Worm (Caenorhabditis elegans) whole organism, L1 larva: ENCODE measurements around the gene ZC53.1.

ENCODE experiments used
- C16A3.4 ChIP-seq: fragments of 150-350 bp; optimal IDR thresholded peaks from 2 replicates; lab custom pipeline; 2014; ENCODE audit warnings: missing biosample characterization, missing genetic modification characterization
- C34B4.2 ChIP-seq: sonication (generic microtip); optimal IDR thresholded peaks from 2 replicates; lab custom pipeline; 2017; ENCODE audit warnings: mild to moderate bottlenecking, missing genetic modification characterization, missing compliant biosample characterization
- Y116A8C.19 ChIP-seq: sonication (generic microtip); optimal IDR thresholded peaks from 2 replicates; lab custom pipeline; 2016; ENCODE audit warnings: missing compliant biosample characterization, missing genetic modification characterization, borderline replicate concordance
- aha-1 ChIP-seq: fragments of 150-350 bp; optimal IDR thresholded peaks from 2 replicates; lab custom pipeline; 2014; ENCODE audit warnings: missing biosample characterization, missing genetic modification characterization
- alr-1 ChIP-seq: fragments of 200-800 bp; sonication (Bioruptor generic); optimal IDR thresholded peaks from 2 replicates; lab custom pipeline; 2018; ENCODE audit warnings: borderline replicate concordance, mild to moderate bottlenecking, missing genetic modification characterization, missing compliant biosample characterization
- blmp-1 ChIP-seq: fragments of 150-350 bp; optimal IDR thresholded peaks from 2 replicates; lab custom pipeline; 2014; ENCODE audit warnings: missing biosample characterization, missing genetic modification characterization
- ceh-63 ChIP-seq: fragments of 200-800 bp; sonication (Bioruptor generic); optimal IDR thresholded peaks from 2 replicates; lab custom pipeline; 2018; ENCODE audit warnings: mild to moderate bottlenecking, missing genetic modification characterization, missing compliant biosample characterization
- ceh-8 ChIP-seq: fragments of 200-800 bp; sonication (Bioruptor generic); optimal IDR thresholded peaks from 2 replicates; lab custom pipeline; 2018; ENCODE audit warnings: mild to moderate bottlenecking, missing genetic modification characterization, moderate library complexity, missing compliant biosample characterization
- ceh-82 ChIP-seq, 3 experiments: fragments of 150-350 bp in 1 of 3; sonication (generic microtip) in 2 of 3; optimal IDR thresholded peaks; 2 replicates each; lab custom pipeline; 2014 to 2017; ENCODE audit warnings: missing biosample characterization in 3 of 3, missing genetic modification characterization in 3 of 3
- ceh-88 ChIP-seq: fragments of 200-800 bp; sonication (Bioruptor generic); IDR thresholded peaks from 2 replicates; pipeline ENCODE4 v1.3.6; 2022; ENCODE audit warnings: missing genetic modification characterization, missing compliant biosample characterization
- dpl-1 ChIP-seq, 3 experiments: fragments of 150-350 bp in 2 of 3; sonication (generic microtip) in 1 of 3; optimal IDR thresholded peaks; 2 replicates each; lab custom pipeline; 2014 to 2017; ENCODE audit warnings: missing biosample characterization in 3 of 3, missing genetic modification characterization in 3 of 3, missing genetic modification reagents in 3 of 3
- dsc-1 ChIP-seq: sonication (generic microtip); optimal IDR thresholded peaks from 2 replicates; lab custom pipeline; 2016; ENCODE audit warnings: mild to moderate bottlenecking, missing genetic modification characterization, missing compliant biosample characterization
- efl-1 ChIP-seq, 4 experiments: fragments of 150-350 bp; optimal IDR thresholded peaks in 3 of 4; peaks in 1 of 4; 1 replicate in 1 of 4; 2 replicates in 3 of 4; lab custom pipeline; 2014; ENCODE audit warnings: missing biosample characterization in 2 of 4, missing genetic modification characterization in 2 of 4, missing genetic modification reagents in 2 of 4
- efl-3 ChIP-seq: fragments of 200-800 bp; sonication (Bioruptor generic); optimal IDR thresholded peaks from 2 replicates; lab custom pipeline; 2018; ENCODE audit warnings: mild to moderate bottlenecking, missing genetic modification characterization, missing compliant biosample characterization
- egl-13 ChIP-seq: sonication (generic microtip); optimal IDR thresholded peaks from 2 replicates; lab custom pipeline; 2016; ENCODE audit warnings: missing genotype, missing genetic modification reagents, missing genetic modification characterization, missing compliant biosample characterization
- elt-2 ChIP-seq: sonication (generic microtip); optimal IDR thresholded peaks from 2 replicates; lab custom pipeline; 2016; ENCODE audit warnings: missing genetic modification characterization, mild to moderate bottlenecking, inconsistent platforms, missing compliant biosample characterization, missing genetic modification reagents
- elt-3 ChIP-seq, 6 experiments: fragments of 150-350 bp in 1 of 6; sonication (generic microtip); optimal IDR thresholded peaks; 2 replicates each; lab custom pipeline; 2017 to 2018; ENCODE audit warnings: missing biosample characterization in 6 of 6, missing genetic modification characterization in 6 of 6, inconsistent platforms in 1 of 6
- ets-5 ChIP-seq: fragments of 200-800 bp; sonication (Bioruptor generic); IDR thresholded peaks from 2 replicates; pipeline ENCODE4 v1.3.6; 2022; ENCODE audit warnings: missing genetic modification characterization, missing compliant biosample characterization
- fkh-10 ChIP-seq: sonication (generic microtip); optimal IDR thresholded peaks from 2 replicates; lab custom pipeline; 2017; ENCODE audit warnings: missing biosample characterization, missing genetic modification reagents, missing genetic modification characterization
- fkh-4 ChIP-seq: sonication (generic microtip); optimal IDR thresholded peaks from 2 replicates; lab custom pipeline; 2016; ENCODE audit warnings: missing compliant biosample characterization, missing genetic modification characterization, borderline replicate concordance
- fkh-8 ChIP-seq: sonication (generic microtip); optimal IDR thresholded peaks from 2 replicates; lab custom pipeline; 2016; ENCODE audit warnings: mild to moderate bottlenecking, missing genetic modification characterization, missing compliant biosample characterization
- grh-1 ChIP-seq: fragments of 200-800 bp; sonication (Bioruptor generic); IDR thresholded peaks from 2 replicates; pipeline ENCODE4 v1.3.6; 2022; ENCODE audit warnings: missing genetic modification reagents, missing genetic modification characterization, missing compliant biosample characterization
- hlh-17 ChIP-seq: fragments of 200-800 bp; sonication (Bioruptor generic); optimal IDR thresholded peaks from 2 replicates; lab custom pipeline; 2018; ENCODE audit warnings: missing genetic modification characterization, mild to moderate bottlenecking, missing compliant biosample characterization, moderate library complexity, borderline replicate concordance
- hlh-4 ChIP-seq: sonication (generic microtip); optimal IDR thresholded peaks from 2 replicates; lab custom pipeline; 2016; ENCODE audit warnings: mild to moderate bottlenecking, missing genetic modification characterization, missing compliant biosample characterization
- irx-1 ChIP-seq: sonication (generic microtip); optimal IDR thresholded peaks from 2 replicates; lab custom pipeline; 2016; ENCODE audit warnings: missing genetic modification characterization, missing compliant biosample characterization
- jun-1 ChIP-seq: fragments of 150-350 bp; optimal IDR thresholded peaks from 2 replicates; lab custom pipeline; 2014; ENCODE audit warnings: missing biosample characterization, missing genetic modification reagents, missing genetic modification characterization
- lin-14 ChIP-seq: fragments of 200-800 bp; sonication (Bioruptor generic); optimal IDR thresholded peaks from 2 replicates; lab custom pipeline; 2018; ENCODE audit warnings: mild to moderate bottlenecking, missing genetic modification characterization, moderate library complexity, missing compliant biosample characterization
- lsy-2 ChIP-seq, 2 experiments: fragments of 150-350 bp; optimal IDR thresholded peaks; 2 replicates each; lab custom pipeline; 2014; ENCODE audit warnings: missing biosample characterization in 2 of 2, missing genetic modification characterization in 2 of 2
- mdl-1 ChIP-seq, 2 experiments: fragments of 150-350 bp; optimal IDR thresholded peaks; 2 replicates each; lab custom pipeline; 2014 to 2017; ENCODE audit warnings: missing biosample characterization in 2 of 2, missing genetic modification characterization in 2 of 2, inconsistent platforms in 1 of 2
- nhr-11 ChIP-seq: fragments of 150-350 bp; optimal IDR thresholded peaks from 2 replicates; lab custom pipeline; 2014; ENCODE audit warnings: missing biosample characterization, missing genetic modification characterization
- nhr-237 ChIP-seq: fragments of 150-350 bp; optimal IDR thresholded peaks from 2 replicates; lab custom pipeline; 2014; ENCODE audit warnings: missing biosample characterization, missing genetic modification characterization
- nhr-28 ChIP-seq: fragments of 150-350 bp; optimal IDR thresholded peaks from 2 replicates; lab custom pipeline; 2014; ENCODE audit warnings: missing biosample characterization, missing genetic modification characterization
- nhr-47 ChIP-seq: sonication (generic microtip); optimal IDR thresholded peaks from 2 replicates; lab custom pipeline; 2016; ENCODE audit warnings: mild to moderate bottlenecking, missing genetic modification characterization, moderate library complexity, missing compliant biosample characterization
- nhr-76 ChIP-seq: sonication (generic microtip); optimal IDR thresholded peaks from 2 replicates; lab custom pipeline; 2017; ENCODE audit warnings: missing biosample characterization, missing genetic modification characterization
- pag-3 ChIP-seq: sonication (generic microtip); optimal IDR thresholded peaks from 2 replicates; lab custom pipeline; 2017; ENCODE audit warnings: missing genetic modification characterization, mild to moderate bottlenecking, missing compliant biosample characterization, antibody characterized with exemption, borderline replicate concordance; ENCODE audit not compliant: insufficient read depth
- pax-3 ChIP-seq: fragments of 200-800 bp; sonication (Bioruptor generic); optimal IDR thresholded peaks from 2 replicates; lab custom pipeline; 2018; ENCODE audit warnings: mild to moderate bottlenecking, missing genetic modification characterization, moderate library complexity, missing compliant biosample characterization
- pqm-1 ChIP-seq: sonication (generic microtip); optimal IDR thresholded peaks from 3 replicates; lab custom pipeline; 2017; ENCODE audit warnings: missing biosample characterization, missing genetic modification characterization
- rnt-1 ChIP-seq: sonication (generic microtip); optimal IDR thresholded peaks from 2 replicates; lab custom pipeline; 2016; ENCODE audit warnings: mild to moderate bottlenecking, missing genetic modification characterization, moderate library complexity, missing compliant biosample characterization
- snu-23 ChIP-seq: sonication (generic microtip); optimal IDR thresholded peaks from 2 replicates; lab custom pipeline; 2016; ENCODE audit warnings: missing genetic modification characterization, missing compliant biosample characterization
- sox-4 ChIP-seq: sonication (generic microtip); optimal IDR thresholded peaks from 2 replicates; lab custom pipeline; 2016; ENCODE audit warnings: missing genetic modification characterization, missing compliant biosample characterization
- sup-37 ChIP-seq: fragments of 200-800 bp; sonication (Bioruptor generic); optimal IDR thresholded peaks from 2 replicates; lab custom pipeline; 2018; ENCODE audit warnings: mild to moderate bottlenecking, missing genetic modification characterization, missing compliant biosample characterization
- tbx-2 ChIP-seq: sonication (generic microtip); optimal IDR thresholded peaks from 2 replicates; lab custom pipeline; 2016; ENCODE audit warnings: missing genetic modification characterization, missing compliant biosample characterization
- unc-30 ChIP-seq: sonication (generic microtip); optimal IDR thresholded peaks from 2 replicates; lab custom pipeline; 2017; ENCODE audit warnings: missing biosample characterization, missing genetic modification characterization
- unc-86 ChIP-seq: sonication (generic microtip); optimal IDR thresholded peaks from 2 replicates; lab custom pipeline; 2016; ENCODE audit warnings: missing genetic modification characterization, missing compliant biosample characterization
- unc-98 ChIP-seq: fragments of 200-800 bp; sonication (Bioruptor generic); IDR thresholded peaks from 2 replicates; pipeline ENCODE4 v1.3.6; 2022; ENCODE audit warnings: missing genetic modification characterization, missing compliant biosample characterization
- vab-15 ChIP-seq: sonication (generic microtip); optimal IDR thresholded peaks from 2 replicates; lab custom pipeline; 2017; ENCODE audit warnings: missing genotype, mild to moderate bottlenecking, missing genetic modification characterization, missing compliant biosample characterization
- xbp-1 ChIP-seq: sonication (generic microtip); optimal IDR thresholded peaks from 2 replicates; lab custom pipeline; 2016; ENCODE audit warnings: missing genetic modification characterization, missing compliant biosample characterization
- zag-1 ChIP-seq: fragments of 150-350 bp; optimal IDR thresholded peaks from 2 replicates; lab custom pipeline; 2014; ENCODE audit warnings: missing biosample characterization, missing genetic modification characterization
- ztf-11 ChIP-seq, 2 experiments: sonication (generic microtip); optimal IDR thresholded peaks; 2 replicates each; lab custom pipeline; 2016 to 2017; ENCODE audit warnings: missing genetic modification characterization in 2 of 2, missing biosample characterization in 1 of 2, missing compliant biosample characterization in 1 of 2

Gene ZC53.1

DNA sequence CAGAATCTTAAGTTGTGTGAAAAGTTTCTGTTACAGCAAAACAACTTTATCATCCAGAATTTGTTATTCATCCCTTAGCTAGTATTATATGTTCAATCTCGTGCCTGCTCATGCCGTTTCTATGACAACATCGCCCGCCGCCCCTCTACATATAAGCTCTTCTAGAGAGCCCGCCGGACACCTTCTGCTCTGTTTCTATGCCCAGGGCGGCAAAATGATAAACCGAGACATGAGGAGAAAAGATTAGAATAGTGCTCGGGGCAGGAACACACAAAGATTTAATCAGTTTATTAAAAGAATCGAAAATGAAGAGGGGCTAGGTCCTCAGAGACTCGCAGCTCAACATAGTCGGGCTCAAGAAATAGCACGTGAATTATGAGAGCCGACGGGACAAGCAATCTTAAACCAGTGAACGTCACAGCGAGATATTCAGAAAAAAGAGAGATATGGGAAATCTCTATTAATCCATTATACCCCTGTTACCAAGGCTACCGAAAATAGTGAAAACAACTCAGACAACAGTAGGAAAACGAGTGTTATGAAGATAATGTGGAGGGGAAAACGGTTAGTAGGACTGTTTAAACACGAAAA lies 24.6 kb downstream of the ZC53.1 start (continued):
- TF ChIP-seq efl-3, result no peak
- peak; percentile 47 for TF ChIP-seq xbp-1 (tag; lab: Kevin White, UChicago)
- TF ChIP-seq hlh-4 (tag; lab: Kevin White, UChicago), result no peak
- peak in 1 of 2 experiments; percentile 2 for TF ChIP-seq mdl-1 (tag; optimal IDR thresholded peaks at IDR 0.05; lab: Kevin White, UChicago)
- peak; percentile 76 for TF ChIP-seq egl-13
- peak; percentile 93 for TF ChIP-seq dsc-1 (tag; lab: Kevin White, UChicago)
- TF ChIP-seq unc-30 (tag; lab: Kevin White, UChicago), result no peak
- TF ChIP-seq lin-14 (GFP tag; lab: Kevin White, UChicago), result no peak
- peak; percentile 44 for TF ChIP-seq C16A3.4 (tag; lab: Kevin White, UChicago)
- TF ChIP-seq elt-3 (tag; optimal IDR thresholded peaks at IDR 0.05; lab: Kevin White, UChicago), result no peak
- TF ChIP-seq nhr-76 (tag; lab: Kevin White, UChicago), result no peak
- peak; percentile 83 for TF ChIP-seq snu-23 (GFP tag; lab: Kevin White, UChicago)
- no peak for TF ChIP-seq nhr-28
- TF ChIP-seq tbx-2 (tag; lab: Kevin White, UChicago), result peak; percentile 58
- TF ChIP-seq sox-4 (tag; lab: Kevin White, UChicago), result peak; percentile 88
- no peak for TF ChIP-seq pag-3
- TF ChIP-seq aha-1 (tag; lab: Kevin White, UChicago), result no peak
- peak; percentile 29 for TF ChIP-seq unc-86 (tag; lab: Kevin White, UChicago)
- no peak for TF ChIP-seq nhr-237 (tag; lab: Kevin White, UChicago)
- TF ChIP-seq nhr-11 (tag; lab: Kevin White, UChicago), result peak; percentile 5
- no peak for TF ChIP-seq hlh-17 (GFP tag; lab: Kevin White, UChicago)
- TF ChIP-seq pqm-1 (tag; lab: Kevin White, UChicago), result no peak
- peak; percentile 39 to 47 for TF ChIP-seq lsy-2 (tag; optimal IDR thresholded peaks at IDR 0.05; lab: Kevin White, UChicago)
- TF ChIP-seq blmp-1 (tag; lab: Kevin White, UChicago), result no peak
- TF ChIP-seq vab-15 (tag; lab: Kevin White, UChicago), result no peak
- no peak for TF ChIP-seq zag-1 (tag; lab: Kevin White, UChicago)
- TF ChIP-seq grh-1 (GFP tag; lab: Robert Waterston, UW), result no peak
- no peak for TF ChIP-seq ets-5
- peak; percentile 46 to 50 for TF ChIP-seq efl-1 (optimal IDR thresholded peaks at IDR 0.05; lab: Kevin White, UChicago)
- no peak for TF ChIP-seq efl-1 (GFP tag; optimal IDR thresholded peaks at IDR 0.05 in 1 of 2; lab: Kevin White, UChicago)
- TF ChIP-seq sup-37, result no peak
- TF ChIP-seq fkh-10 (GFP tag; lab: Kevin White, UChicago), result peak; percentile 83
- peak; percentile 42 for TF ChIP-seq irx-1 (tag; lab: Kevin White, UChicago)
- no peak for TF ChIP-seq alr-1 (tag; lab: Kevin White, UChicago)
- TF ChIP-seq pax-3, result peak; percentile 53
- peak; percentile 80 for TF ChIP-seq jun-1 (tag; lab: Kevin White, UChicago)
- peak in 1 of 2 experiments; percentile 48 for TF ChIP-seq ztf-11 (tag; optimal IDR thresholded peaks at IDR 0.05; lab: Kevin White, UChicago)
- TF ChIP-seq fkh-8 (tag; lab: Kevin White, UChicago), result peak; percentile 93
- TF ChIP-seq fkh-4 (tag; lab: Kevin White, UChicago), result peak; percentile 54
- peak; percentile 7 to 50 (median 40) for TF ChIP-seq ceh-82 (tag; optimal IDR thresholded peaks at IDR 0.05; lab: Kevin White, UChicago)
- TF ChIP-seq dpl-1 (GFP tag; optimal IDR thresholded peaks at IDR 0.05; lab: Kevin White, UChicago), result no peak
- no peak for TF ChIP-seq unc-98 (GFP tag; lab: Robert Waterston, UW)
- TF ChIP-seq ceh-88 (GFP tag; lab: Robert Waterston, UW), result no peak
- no peak for TF ChIP-seq Y116A8C.19 (tag; lab: Kevin White, UChicago)
- peak; percentile 55 for TF ChIP-seq elt-2 (tag; lab: Kevin White, UChicago)
- no peak for TF ChIP-seq ceh-63 (GFP tag; lab: Kevin White, UChicago)
- peak; percentile 91 for TF ChIP-seq nhr-47 (tag; lab: Kevin White, UChicago)
- no peak for TF ChIP-seq C34B4.2
- peak; percentile 50 for TF ChIP-seq ceh-8 (GFP tag; lab: Kevin White, UChicago)
- peak; percentile 65 for TF ChIP-seq rnt-1 (tag; lab: Kevin White, UChicago)
